Worm (Caenorhabditis elegans) whole organism, L2 larva: ENCODE measurements around the gene C47E12.2.
A peak's percentile ranks its signal among the peaks of the same experiment; 100 is the strongest.

Source experiments
- R02D3.7 ChIP-seq: fragments of 150-350 bp; optimal IDR thresholded peaks from 2 replicates; lab custom pipeline; 2014; ENCODE audit warnings: missing biosample characterization, missing genetic modification characterization
- Y55F3AM.14 ChIP-seq: fragments of 200-800 bp; sonication (Bioruptor generic); optimal IDR thresholded peaks from 2 replicates; lab custom pipeline; 2018; ENCODE audit warnings: mild to moderate bottlenecking, missing genetic modification characterization, missing compliant biosample characterization
- ZK546.5 ChIP-seq: sonication (generic microtip); optimal IDR thresholded peaks from 2 replicates; lab custom pipeline; 2017; ENCODE audit warnings: missing biosample characterization, missing genetic modification characterization
- alr-1 ChIP-seq: fragments of 150-350 bp; optimal IDR thresholded peaks from 2 replicates; lab custom pipeline; 2014; ENCODE audit warnings: missing biosample characterization, missing genetic modification characterization
- aly-2 ChIP-seq: fragments of 150-350 bp; optimal IDR thresholded peaks from 2 replicates; lab custom pipeline; 2014; ENCODE audit warnings: missing biosample characterization, missing genetic modification characterization
- ama-1 ChIP-seq: fragments of 150-350 bp; optimal IDR thresholded peaks from 2 replicates; lab custom pipeline; 2018; ENCODE audit warnings: inconsistent platforms
- crh-2 ChIP-seq: sonication (generic microtip); optimal IDR thresholded peaks from 2 replicates; lab custom pipeline; 2017; ENCODE audit warnings: missing biosample characterization, missing genetic modification characterization
- dmd-4 ChIP-seq: sonication (generic microtip); optimal IDR thresholded peaks from 2 replicates; lab custom pipeline; 2017; ENCODE audit warnings: missing biosample characterization, missing genetic modification characterization
- egl-27 ChIP-seq: sonication (generic microtip); optimal IDR thresholded peaks from 3 replicates; lab custom pipeline; 2017; ENCODE audit warnings: missing biosample characterization, missing genetic modification reagents, missing genetic modification characterization
- elt-1 ChIP-seq: fragments of 150-350 bp; optimal IDR thresholded peaks from 2 replicates; lab custom pipeline; 2014; ENCODE audit warnings: missing biosample characterization, missing genetic modification characterization
- elt-3 ChIP-seq: sonication (generic microtip); optimal IDR thresholded peaks from 2 replicates; lab custom pipeline; 2017; ENCODE audit warnings: missing biosample characterization, missing genetic modification characterization
- gmeb-1 ChIP-seq: fragments of 150-350 bp; optimal IDR thresholded peaks from 2 replicates; lab custom pipeline; 2014; ENCODE audit warnings: missing biosample characterization, missing genetic modification characterization
- lin-13 ChIP-seq: fragments of 150-350 bp; optimal IDR thresholded peaks from 2 replicates; lab custom pipeline; 2014; ENCODE audit warnings: missing biosample characterization, missing genetic modification reagents, missing genetic modification characterization
- lin-39 ChIP-seq: fragments of 150-350 bp; optimal IDR thresholded peaks from 2 replicates; lab custom pipeline; 2014; ENCODE audit warnings: missing biosample characterization, missing genetic modification reagents, missing genetic modification characterization
- lsy-2 ChIP-seq, 2 experiments: fragments of 150-350 bp in 1 of 2; sonication (generic microtip) in 1 of 2; optimal IDR thresholded peaks; 2 replicates each; lab custom pipeline; 2014 to 2017; ENCODE audit warnings: missing biosample characterization in 2 of 2, missing genetic modification characterization in 2 of 2
- mbf-1 ChIP-seq: sonication (generic microtip); optimal IDR thresholded peaks from 2 replicates; lab custom pipeline; 2017; ENCODE audit warnings: missing biosample characterization, missing genetic modification characterization
- nhr-10 ChIP-seq: sonication (generic microtip); optimal IDR thresholded peaks from 2 replicates; lab custom pipeline; 2017; ENCODE audit warnings: missing biosample characterization, missing genetic modification characterization
- nhr-12 ChIP-seq: fragments of 150-350 bp; optimal IDR thresholded peaks from 2 replicates; lab custom pipeline; 2014; ENCODE audit warnings: missing biosample characterization, missing genetic modification characterization
- nhr-129 ChIP-seq: fragments of 150-350 bp; optimal IDR thresholded peaks from 2 replicates; lab custom pipeline; 2014; ENCODE audit warnings: missing biosample characterization, missing genetic modification characterization
- nhr-23 ChIP-seq: fragments of 150-350 bp; optimal IDR thresholded peaks from 2 replicates; lab custom pipeline; 2014; ENCODE audit warnings: missing biosample characterization, missing genetic modification reagents, missing genetic modification characterization
- nhr-237 ChIP-seq: fragments of 150-350 bp; optimal IDR thresholded peaks from 2 replicates; lab custom pipeline; 2014; ENCODE audit warnings: missing biosample characterization, missing genetic modification characterization
- nhr-6 ChIP-seq: fragments of 150-350 bp; optimal IDR thresholded peaks from 2 replicates; lab custom pipeline; 2014; ENCODE audit warnings: missing biosample characterization, missing genetic modification characterization
- nhr-77 ChIP-seq: fragments of 150-350 bp; optimal IDR thresholded peaks from 2 replicates; lab custom pipeline; 2014; ENCODE audit warnings: missing biosample characterization, missing genetic modification characterization
- peb-1 ChIP-seq: fragments of 150-350 bp; optimal IDR thresholded peaks from 2 replicates; lab custom pipeline; 2014; ENCODE audit warnings: missing biosample characterization, missing genetic modification characterization
- skn-1 ChIP-seq: sonication (generic microtip); optimal IDR thresholded peaks from 2 replicates; lab custom pipeline; 2017; ENCODE audit warnings: missing biosample characterization, missing genetic modification characterization
- sma-9 ChIP-seq, 2 experiments: fragments of 150-350 bp in 1 of 2; sonication (generic microtip) in 1 of 2; optimal IDR thresholded peaks; 2 replicates each; lab custom pipeline; 2014 to 2016; ENCODE audit warnings: missing genetic modification characterization in 2 of 2, mild to moderate bottlenecking in 1 of 2, missing biosample characterization in 1 of 2, missing compliant biosample characterization in 1 of 2, missing genetic modification reagents in 1 of 2, moderate library complexity in 1 of 2
- unc-62 ChIP-seq: fragments of 150-350 bp; optimal IDR thresholded peaks from 2 replicates; lab custom pipeline; 2014; ENCODE audit warnings: missing biosample characterization, missing genetic modification reagents, missing genetic modification characterization
- zag-1 ChIP-seq: fragments of 150-350 bp; optimal IDR thresholded peaks from 2 replicates; lab custom pipeline; 2014; ENCODE audit warnings: missing biosample characterization, missing genetic modification characterization
- ztf-11 ChIP-seq: sonication (generic microtip); optimal IDR thresholded peaks from 2 replicates; lab custom pipeline; 2017; ENCODE audit warnings: missing biosample characterization, missing genetic modification characterization

Gene C47E12.2

ce11 chrIV:9969081-9969480, 34.2 kb downstream of the C47E12.2 start, which contains the start of the genes kin-5 and C47E12.11:
Gene kin-5, minus strand, starts transcription at chrIV:9969181.
Gene C47E12.11, plus strand, starts transcription at chrIV:9969400.
- TF ChIP-seq nhr-6 (tag; lab: Kevin White, UChicago) = no peak
- no peak for TF ChIP-seq alr-1 (tag; lab: Kevin White, UChicago)
- TF ChIP-seq nhr-77 = no peak
- TF ChIP-seq zag-1 (tag; lab: Kevin White, UChicago) = no peak
- no peak for TF ChIP-seq egl-27
- TF ChIP-seq lin-13 (GFP tag; lab: Kevin White, UChicago) = no peak
- no peak for TF ChIP-seq lsy-2 (tag; optimal IDR thresholded peaks at IDR 0.05; lab: Kevin White, UChicago)
- no peak for TF ChIP-seq nhr-23 (tag; lab: Kevin White, UChicago)
- TF ChIP-seq unc-62 (GFP tag; lab: Kevin White, UChicago) = no peak
- TF ChIP-seq crh-2 (tag; lab: Kevin White, UChicago) = no peak
- TF ChIP-seq aly-2 (tag; lab: Kevin White, UChicago) = no peak
- no peak for TF ChIP-seq Y55F3AM.14 (GFP tag; lab: Kevin White, UChicago)
- TF ChIP-seq peb-1 (tag; lab: Kevin White, UChicago) = no peak

ce11 chrIV:9963945-9964344, 39.4 kb downstream of the C47E12.2 start, which contains the start of gene T13H10.2:
Gene T13H10.2, plus strand, starts transcription at chrIV:9964245.
- no peak for TF ChIP-seq elt-1 (tag; lab: Kevin White, UChicago)
- TF ChIP-seq crh-2 (tag; lab: Kevin White, UChicago) = peak; percentile 56
- no peak for TF ChIP-seq egl-27
- TF ChIP-seq lin-39 (tag; lab: Kevin White, UChicago) = no peak
- TF ChIP-seq nhr-129 (tag; lab: Kevin White, UChicago) = no peak
- no peak for TF ChIP-seq nhr-10 (tag; lab: Kevin White, UChicago)
- TF ChIP-seq nhr-237 (tag; lab: Kevin White, UChicago) = no peak
- TF ChIP-seq elt-3 (tag; lab: Kevin White, UChicago) = no peak

- TF ChIP-seq skn-1 (no peak), nhr-6 (tag; lab: Kevin White, UChicago) (no peak), nhr-12 (no peak), nhr-237 (tag; lab: Kevin White, UChicago) (no peak), dmd-4 (tag; lab: Kevin White, UChicago) (no peak), gmeb-1 (tag; lab: Kevin White, UChicago) (no peak), ama-1 (lab: Kevin White, UChicago) (no peak), R02D3.7 (no peak), aly-2 (tag; lab: Kevin White, UChicago) (no peak), ZK546.5 (no peak), zag-1 (tag; lab: Kevin White, UChicago) (no peak), sma-9 (GFP tag; optimal IDR thresholded peaks at IDR 0.05; lab: Kevin White, UChicago) (no peak), sma-9 (tag; optimal IDR thresholded peaks at IDR 0.05; lab: Kevin White, UChicago) (no peak), ztf-11 (tag; lab: Kevin White, UChicago) (no peak), nhr-10 (tag; lab: Kevin White, UChicago) (no peak), nhr-129 (tag; lab: Kevin White, UChicago) (no peak), mbf-1 (tag; lab: Kevin White, UChicago) (no peak), egl-27 (no peak)
Measured at ce11 chrIV:9953333-9953732, 50.0 kb downstream of the C47E12.2 start, which contains the start of gene gon-1. Gene gon-1, minus strand, starts transcription at chrIV:9953433.
